Worm (Caenorhabditis elegans): ENCODE measurements around the gene F40G12.5.

- TF ChIP-seq mdl-1 (tag; optimal IDR thresholded peaks at IDR 0.05), result no peak
- TF ChIP-seq nhr-12 (tag; optimal IDR thresholded peaks at IDR 0.05), result no peak
- no peak for TF ChIP-seq nhr-28 (tag; optimal IDR thresholded peaks at IDR 0.05)
- TF ChIP-seq aly-2 (tag; optimal IDR thresholded peaks at IDR 0.05), result no peak
- TF ChIP-seq nhr-11 (tag; optimal IDR thresholded peaks at IDR 0.05), result no peak
- TF ChIP-seq lir-3 (tag; optimal IDR thresholded peaks at IDR 0.05; ENCODE audit: poor library complexity), result no peak
- TF ChIP-seq ama-1 (optimal IDR thresholded peaks at IDR 0.05), result no peak
- TF ChIP-seq pax-3 (tag; optimal IDR thresholded peaks at IDR 0.05), result no peak
- TF ChIP-seq ztf-4 (tag; optimal IDR thresholded peaks at IDR 0.05), result no peak
- TF ChIP-seq unc-62 (GFP tag; optimal IDR thresholded peaks at IDR 0.05), result no peak
- TF ChIP-seq nhr-47 (tag; optimal IDR thresholded peaks at IDR 0.05), result no peak
- TF ChIP-seq ztf-11 (tag; optimal IDR thresholded peaks at IDR 0.05), result no peak
- TF ChIP-seq fos-1 (tag; optimal IDR thresholded peaks at IDR 0.05), result no peak
These were observed 43.6 kb upstream of the F40G12.5 start, which contains the start of gene F47B8.1 for ce11 chrV:14314236-14314635.
